Worm (Caenorhabditis elegans) whole organism, L2 larva: ENCODE measurements around the gene ZK353.9.

Experiments
- C34F6.9 ChIP-seq: fragments of 150-350 bp; optimal IDR thresholded peaks from 2 replicates; lab custom pipeline; 2014; ENCODE audit warnings: missing biosample characterization, missing genetic modification characterization
- alr-1 ChIP-seq: fragments of 150-350 bp; optimal IDR thresholded peaks from 2 replicates; lab custom pipeline; 2014; ENCODE audit warnings: missing biosample characterization, missing genetic modification characterization
- crh-2 ChIP-seq: sonication (generic microtip); optimal IDR thresholded peaks from 2 replicates; lab custom pipeline; 2017; ENCODE audit warnings: missing biosample characterization, missing genetic modification characterization
- elt-1 ChIP-seq: fragments of 150-350 bp; optimal IDR thresholded peaks from 2 replicates; lab custom pipeline; 2014; ENCODE audit warnings: missing biosample characterization, missing genetic modification characterization
- fos-1 ChIP-seq: fragments of 150-350 bp; optimal IDR thresholded peaks from 2 replicates; lab custom pipeline; 2014; ENCODE audit warnings: missing biosample characterization, missing genetic modification characterization
- lin-39 ChIP-seq: fragments of 150-350 bp; optimal IDR thresholded peaks from 2 replicates; lab custom pipeline; 2014; ENCODE audit warnings: missing biosample characterization, missing genetic modification reagents, missing genetic modification characterization
- lsy-2 ChIP-seq, 2 experiments: fragments of 150-350 bp in 1 of 2; sonication (generic microtip) in 1 of 2; optimal IDR thresholded peaks; 2 replicates each; lab custom pipeline; 2014 to 2017; ENCODE audit warnings: missing biosample characterization in 2 of 2, missing genetic modification characterization in 2 of 2
- nhr-10 ChIP-seq: sonication (generic microtip); optimal IDR thresholded peaks from 2 replicates; lab custom pipeline; 2017; ENCODE audit warnings: missing biosample characterization, missing genetic modification characterization
- nhr-23 ChIP-seq: fragments of 150-350 bp; optimal IDR thresholded peaks from 2 replicates; lab custom pipeline; 2014; ENCODE audit warnings: missing biosample characterization, missing genetic modification reagents, missing genetic modification characterization
- nhr-77 ChIP-seq: fragments of 150-350 bp; optimal IDR thresholded peaks from 2 replicates; lab custom pipeline; 2014; ENCODE audit warnings: missing biosample characterization, missing genetic modification characterization
- skn-1 ChIP-seq: sonication (generic microtip); optimal IDR thresholded peaks from 2 replicates; lab custom pipeline; 2017; ENCODE audit warnings: missing biosample characterization, missing genetic modification characterization
- ztf-11 ChIP-seq: sonication (generic microtip); optimal IDR thresholded peaks from 2 replicates; lab custom pipeline; 2017; ENCODE audit warnings: missing biosample characterization, missing genetic modification characterization

DNA sequence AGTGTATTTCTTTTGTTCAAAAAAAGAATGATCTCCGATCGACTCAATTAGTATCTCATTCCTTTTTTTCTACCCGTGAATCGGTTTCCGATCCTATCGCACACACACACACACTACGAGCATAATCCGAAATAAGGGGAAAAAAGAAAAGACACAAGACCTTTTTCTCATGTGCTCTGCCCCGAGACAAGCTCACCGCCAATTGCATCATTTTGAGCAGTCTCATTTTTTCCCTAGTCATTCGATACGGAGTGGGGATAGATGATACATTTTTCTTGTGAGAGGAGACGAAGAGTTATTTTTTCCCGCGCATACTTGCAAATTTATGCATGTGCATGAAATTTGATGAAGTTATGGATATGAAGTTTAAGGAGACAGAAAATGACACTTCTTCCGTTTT is 17.0 kb upstream of the ZK353.9 start:
- peak in 1 of 2 experiments; percentile 46 for TF ChIP-seq lsy-2 (tag; optimal IDR thresholded peaks at IDR 0.05; lab: Kevin White, UChicago)
- TF ChIP-seq C34F6.9 (tag; lab: Kevin White, UChicago): peak; percentile 73
- no peak for TF ChIP-seq nhr-23 (tag; lab: Kevin White, UChicago)
- TF ChIP-seq nhr-10 (tag; lab: Kevin White, UChicago): no peak
- peak; percentile 4 for TF ChIP-seq fos-1 (tag; lab: Kevin White, UChicago)
- no peak for TF ChIP-seq nhr-77 (tag; lab: Kevin White, UChicago)
- TF ChIP-seq alr-1 (tag; lab: Kevin White, UChicago): no peak
- no peak for TF ChIP-seq skn-1 (tag; lab: Kevin White, UChicago)
- no peak for TF ChIP-seq elt-1 (tag; lab: Kevin White, UChicago)
- TF ChIP-seq ztf-11 (tag; lab: Kevin White, UChicago): no peak
- no peak for TF ChIP-seq lin-39 (tag; lab: Kevin White, UChicago)
- TF ChIP-seq crh-2: no peak
